Fruit fly (Drosophila melanogaster) whole organism, prepupa: ENCODE data around the gene CG32152.

Source experiments
- Blimp-1 ChIP-seq: fragments of 200-800 bp; sonication (Bioruptor generic); optimal IDR thresholded peaks from 3 replicates; lab custom pipeline; 2017; ENCODE audit warnings: missing biosample characterization, missing genetic modification characterization, mild to moderate bottlenecking, moderate library complexity, missing genetic modification reagents
- CG6163 ChIP-seq: fragments of 200-800 bp; sonication (Bioruptor generic); IDR thresholded peaks from 3 replicates; pipeline ENCODE4 v1.3.6; 2022; ENCODE audit warnings: missing biosample characterization, missing genetic modification characterization
- CG6854 ChIP-seq: fragments of 200-800 bp; sonication (Bioruptor generic); optimal IDR thresholded peaks from 2 replicates; lab custom pipeline; 2017; ENCODE audit warnings: missing biosample characterization, mild to moderate bottlenecking, missing genetic modification characterization
- CG9139 ChIP-seq: fragments of 200-800 bp; sonication (Bioruptor generic); optimal IDR thresholded peaks from 3 replicates; lab custom pipeline; 2017; ENCODE audit warnings: missing biosample characterization, mild to moderate bottlenecking, missing genetic modification characterization
- Eip93F ChIP-seq: fragments of 200-800 bp; sonication (Bioruptor generic); optimal IDR thresholded peaks from 2 replicates; lab custom pipeline; 2016; ENCODE audit warnings: missing biosample characterization, mild to moderate bottlenecking, missing genetic modification characterization
- Ets96B ChIP-seq: fragments of 200-800 bp; optimal IDR thresholded peaks from 2 replicates; lab custom pipeline; 2019; ENCODE audit warnings: missing biosample characterization, mild to moderate bottlenecking, missing genetic modification characterization, moderate library complexity
- Gug ChIP-seq: fragments of 200-800 bp; sonication (Bioruptor generic); IDR thresholded peaks from 2 replicates; pipeline ENCODE4 v1.3.6; 2022; ENCODE audit warnings: missing biosample characterization, missing genetic modification characterization
- Hr39 ChIP-seq: fragments of 200-800 bp; sonication (Bioruptor generic); optimal IDR thresholded peaks from 2 replicates; lab custom pipeline; 2016; ENCODE audit warnings: missing biosample characterization, missing genetic modification characterization
- cyc ChIP-seq: fragments of 200-800 bp; sonication (Bioruptor generic); optimal IDR thresholded peaks from 3 replicates; lab custom pipeline; 2016; ENCODE audit warnings: missing biosample characterization, missing genetic modification characterization
- pdm3 ChIP-seq: fragments of 200-800 bp; sonication (Bioruptor generic); optimal IDR thresholded peaks from 3 replicates; lab custom pipeline; 2016; ENCODE audit warnings: missing biosample characterization, missing genetic modification characterization
- svp ChIP-seq: fragments of 200-800 bp; sonication (Bioruptor generic); peaks from one replicate; lab custom pipeline; 2016; ENCODE audit warnings: missing biosample characterization, missing genetic modification characterization
- topi ChIP-seq: fragments of 200-800 bp; sonication (Bioruptor generic); optimal IDR thresholded peaks from 3 replicates; lab custom pipeline; 2016; ENCODE audit warnings: missing biosample characterization, missing genetic modification characterization

DNA sequence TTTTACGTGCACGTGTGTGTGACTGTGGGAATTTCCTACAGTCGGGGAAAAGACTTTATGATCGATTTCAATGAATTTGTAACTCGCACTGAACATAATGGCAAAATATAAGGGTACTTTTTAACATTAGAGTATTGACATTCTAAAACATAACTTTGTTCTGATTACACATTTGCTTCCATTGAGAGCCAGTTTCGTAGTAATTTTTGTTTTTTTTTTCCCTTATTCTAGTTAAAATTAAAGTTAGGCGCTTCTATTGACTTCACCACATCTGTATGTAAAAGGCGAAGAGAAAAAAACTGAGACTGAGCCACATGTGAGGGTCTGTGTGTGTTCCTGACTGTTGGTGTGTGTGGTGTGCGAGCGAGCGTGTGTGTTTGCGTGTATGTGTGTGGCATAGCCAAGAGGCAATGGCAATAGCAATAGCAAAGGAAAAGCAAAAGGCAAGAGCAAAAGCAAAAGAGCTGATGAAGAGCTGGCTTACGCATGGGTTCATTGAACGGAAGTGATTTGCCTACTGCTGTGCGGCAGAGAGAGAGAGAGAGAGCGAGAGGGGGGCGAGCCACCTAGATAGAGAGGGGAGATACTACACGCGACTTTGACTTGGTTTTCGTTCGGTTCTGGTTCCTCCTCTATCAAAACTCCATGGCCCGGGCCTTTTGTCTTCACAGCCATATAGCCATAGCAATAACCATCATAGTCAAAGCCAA, 18.2 kb upstream of the CG32152 start:
- TF ChIP-seq pdm3 (GFP tag; lab: Kevin White, UChicago) (peak; percentile 83), CG6163 (GFP tag; lab: Robert Waterston, UW) (peak; percentile 53), Gug (GFP tag; lab: Robert Waterston, UW) (peak; percentile 74), Ets96B (peak; percentile 61), CG9139 (no peak), Hr39 (peak; percentile 48), cyc (GFP tag; lab: Kevin White, UChicago) (peak; percentile 45), topi (GFP tag; lab: Kevin White, UChicago) (peak; percentile 43), svp (GFP tag; lab: Kevin White, UChicago) (no peak), Blimp-1 (no peak), Eip93F (no peak), CG6854 (GFP tag; lab: Kevin White, UChicago) (no peak)
